Worm (Caenorhabditis elegans) whole organism, L1 larva: ENCODE results near the gene C29A12.1.

Experiments used
- C16A3.4 ChIP-seq: fragments of 150-350 bp; optimal IDR thresholded peaks from 2 replicates; lab custom pipeline; 2014; ENCODE audit warnings: missing biosample characterization, missing genetic modification characterization
- F16B12.6 ChIP-seq: fragments of 150-350 bp; optimal IDR thresholded peaks from 2 replicates; lab custom pipeline; 2014; ENCODE audit warnings: missing biosample characterization, missing genetic modification characterization
- aha-1 ChIP-seq: fragments of 150-350 bp; optimal IDR thresholded peaks from 2 replicates; lab custom pipeline; 2014; ENCODE audit warnings: missing biosample characterization, missing genetic modification characterization
- aly-2 ChIP-seq: fragments of 150-350 bp; optimal IDR thresholded peaks from 2 replicates; lab custom pipeline; 2014; ENCODE audit warnings: missing biosample characterization, missing genetic modification characterization
- blmp-1 ChIP-seq: fragments of 150-350 bp; optimal IDR thresholded peaks from 2 replicates; lab custom pipeline; 2014; ENCODE audit warnings: missing biosample characterization, missing genetic modification characterization
- ceh-88 ChIP-seq: fragments of 200-800 bp; sonication (Bioruptor generic); IDR thresholded peaks from 2 replicates; pipeline ENCODE4 v1.3.6; 2022; ENCODE audit warnings: missing genetic modification characterization, missing compliant biosample characterization
- dpl-1 ChIP-seq, 3 experiments: fragments of 150-350 bp in 2 of 3; sonication (generic microtip) in 1 of 3; optimal IDR thresholded peaks; 2 replicates each; lab custom pipeline; 2014 to 2017; ENCODE audit warnings: missing biosample characterization in 3 of 3, missing genetic modification characterization in 3 of 3, missing genetic modification reagents in 3 of 3
- efl-1 ChIP-seq, 4 experiments: fragments of 150-350 bp; optimal IDR thresholded peaks in 3 of 4; peaks in 1 of 4; 1 replicate in 1 of 4; 2 replicates in 3 of 4; lab custom pipeline; 2014; ENCODE audit warnings: missing biosample characterization in 2 of 4, missing genetic modification characterization in 2 of 4, missing genetic modification reagents in 2 of 4
- egl-27 ChIP-seq, 2 experiments: fragments of 150-350 bp in 1 of 2; sonication (generic microtip); optimal IDR thresholded peaks; 3 replicates each; lab custom pipeline; 2017 to 2018; ENCODE audit warnings: missing biosample characterization in 2 of 2, missing genetic modification characterization in 2 of 2, missing genetic modification reagents in 2 of 2
- elt-3 ChIP-seq, 6 experiments: fragments of 150-350 bp in 1 of 6; sonication (generic microtip); optimal IDR thresholded peaks; 2 replicates each; lab custom pipeline; 2017 to 2018; ENCODE audit warnings: missing biosample characterization in 6 of 6, missing genetic modification characterization in 6 of 6, inconsistent platforms in 1 of 6
- ets-5 ChIP-seq: fragments of 200-800 bp; sonication (Bioruptor generic); IDR thresholded peaks from 2 replicates; pipeline ENCODE4 v1.3.6; 2022; ENCODE audit warnings: missing genetic modification characterization, missing compliant biosample characterization
- fkh-8 ChIP-seq: sonication (generic microtip); optimal IDR thresholded peaks from 2 replicates; lab custom pipeline; 2016; ENCODE audit warnings: mild to moderate bottlenecking, missing genetic modification characterization, missing compliant biosample characterization
- fos-1 ChIP-seq: fragments of 150-350 bp; optimal IDR thresholded peaks from 2 replicates; lab custom pipeline; 2014; ENCODE audit warnings: missing biosample characterization, missing genetic modification characterization
- grh-1 ChIP-seq: fragments of 200-800 bp; sonication (Bioruptor generic); IDR thresholded peaks from 2 replicates; pipeline ENCODE4 v1.3.6; 2022; ENCODE audit warnings: missing genetic modification reagents, missing genetic modification characterization, missing compliant biosample characterization
- hlh-17 ChIP-seq: fragments of 200-800 bp; sonication (Bioruptor generic); optimal IDR thresholded peaks from 2 replicates; lab custom pipeline; 2018; ENCODE audit warnings: missing genetic modification characterization, mild to moderate bottlenecking, missing compliant biosample characterization, moderate library complexity, borderline replicate concordance
- hlh-4 ChIP-seq: sonication (generic microtip); optimal IDR thresholded peaks from 2 replicates; lab custom pipeline; 2016; ENCODE audit warnings: mild to moderate bottlenecking, missing genetic modification characterization, missing compliant biosample characterization
- hpl-2 ChIP-seq: fragments of 150-350 bp; optimal IDR thresholded peaks from 2 replicates; lab custom pipeline; 2014; ENCODE audit warnings: missing biosample characterization, missing genetic modification reagents, missing genetic modification characterization
- irx-1 ChIP-seq: sonication (generic microtip); optimal IDR thresholded peaks from 2 replicates; lab custom pipeline; 2016; ENCODE audit warnings: missing genetic modification characterization, missing compliant biosample characterization
- isw-1 ChIP-seq: fragments of 200-800 bp; sonication (Bioruptor generic); IDR thresholded peaks from 2 replicates; pipeline ENCODE4 v1.3.6; 2022; ENCODE audit warnings: missing genetic modification characterization, missing compliant biosample characterization
- lin-13 ChIP-seq: fragments of 150-350 bp; optimal IDR thresholded peaks from 2 replicates; lab custom pipeline; 2014; ENCODE audit warnings: missing biosample characterization, missing genetic modification reagents, missing genetic modification characterization
- lin-14 ChIP-seq: fragments of 200-800 bp; sonication (Bioruptor generic); optimal IDR thresholded peaks from 2 replicates; lab custom pipeline; 2018; ENCODE audit warnings: mild to moderate bottlenecking, missing genetic modification characterization, moderate library complexity, missing compliant biosample characterization
- lin-35 ChIP-seq, 2 experiments: fragments of 150-350 bp; optimal IDR thresholded peaks; 2 replicates each; lab custom pipeline; 2014; ENCODE audit warnings: missing biosample characterization in 2 of 2, missing genetic modification characterization in 2 of 2, missing genetic modification reagents in 2 of 2
- lsy-2 ChIP-seq, 2 experiments: fragments of 150-350 bp; optimal IDR thresholded peaks; 2 replicates each; lab custom pipeline; 2014; ENCODE audit warnings: missing biosample characterization in 2 of 2, missing genetic modification characterization in 2 of 2
- mab-9 ChIP-seq: fragments of 200-800 bp; sonication (Bioruptor generic); IDR thresholded peaks from 2 replicates; pipeline ENCODE4 v1.3.6; 2022; ENCODE audit warnings: missing genetic modification reagents, missing genetic modification characterization, missing compliant biosample characterization
- mef-2 ChIP-seq: fragments of 150-350 bp; optimal IDR thresholded peaks from 2 replicates; lab custom pipeline; 2014; ENCODE audit warnings: missing biosample characterization, missing genetic modification characterization
- mep-1 ChIP-seq: fragments of 150-350 bp; optimal IDR thresholded peaks from 2 replicates; lab custom pipeline; 2014; ENCODE audit warnings: missing biosample characterization, missing genetic modification characterization
- nhr-47 ChIP-seq: sonication (generic microtip); optimal IDR thresholded peaks from 2 replicates; lab custom pipeline; 2016; ENCODE audit warnings: mild to moderate bottlenecking, missing genetic modification characterization, moderate library complexity, missing compliant biosample characterization
- nhr-71 ChIP-seq: sonication (generic microtip); optimal IDR thresholded peaks from 2 replicates; lab custom pipeline; 2016; ENCODE audit warnings: mild to moderate bottlenecking, missing genetic modification characterization, moderate library complexity, missing compliant biosample characterization
- nhr-84 ChIP-seq: sonication (generic microtip); optimal IDR thresholded peaks from 2 replicates; lab custom pipeline; 2017; ENCODE audit warnings: missing biosample characterization, missing genetic modification characterization
- nhr-85 ChIP-seq: sonication (generic microtip); peaks from one replicate; lab custom pipeline; 2016; ENCODE audit warnings: missing genetic modification characterization, inconsistent platforms, missing compliant biosample characterization
- nhr-90 ChIP-seq: sonication (generic microtip); optimal IDR thresholded peaks from 2 replicates; lab custom pipeline; 2016; ENCODE audit warnings: mild to moderate bottlenecking, missing genetic modification characterization, missing compliant biosample characterization; ENCODE audit not compliant: poor library complexity
- pag-3 ChIP-seq: sonication (generic microtip); optimal IDR thresholded peaks from 2 replicates; lab custom pipeline; 2017; ENCODE audit warnings: missing genetic modification characterization, mild to moderate bottlenecking, missing compliant biosample characterization, antibody characterized with exemption, borderline replicate concordance; ENCODE audit not compliant: insufficient read depth
- rnt-1 ChIP-seq: sonication (generic microtip); optimal IDR thresholded peaks from 2 replicates; lab custom pipeline; 2016; ENCODE audit warnings: mild to moderate bottlenecking, missing genetic modification characterization, moderate library complexity, missing compliant biosample characterization
- snu-23 ChIP-seq: sonication (generic microtip); optimal IDR thresholded peaks from 2 replicates; lab custom pipeline; 2016; ENCODE audit warnings: missing genetic modification characterization, missing compliant biosample characterization
- sptf-1 ChIP-seq: fragments of 150-350 bp; optimal IDR thresholded peaks from 2 replicates; lab custom pipeline; 2014; ENCODE audit warnings: missing biosample characterization, missing genetic modification characterization
- sup-37 ChIP-seq: fragments of 200-800 bp; sonication (Bioruptor generic); optimal IDR thresholded peaks from 2 replicates; lab custom pipeline; 2018; ENCODE audit warnings: mild to moderate bottlenecking, missing genetic modification characterization, missing compliant biosample characterization
- tbx-2 ChIP-seq: sonication (generic microtip); optimal IDR thresholded peaks from 2 replicates; lab custom pipeline; 2016; ENCODE audit warnings: missing genetic modification characterization, missing compliant biosample characterization
- tlp-1 ChIP-seq: fragments of 150-350 bp; optimal IDR thresholded peaks from 2 replicates; lab custom pipeline; 2014; ENCODE audit warnings: missing biosample characterization, missing genetic modification characterization
- unc-62 ChIP-seq: fragments of 150-350 bp; optimal IDR thresholded peaks from 2 replicates; lab custom pipeline; 2014; ENCODE audit warnings: missing biosample characterization, missing genetic modification reagents, missing genetic modification characterization
- unc-86 ChIP-seq: sonication (generic microtip); optimal IDR thresholded peaks from 2 replicates; lab custom pipeline; 2016; ENCODE audit warnings: missing genetic modification characterization, missing compliant biosample characterization
- unc-98 ChIP-seq: fragments of 200-800 bp; sonication (Bioruptor generic); IDR thresholded peaks from 2 replicates; pipeline ENCODE4 v1.3.6; 2022; ENCODE audit warnings: missing genetic modification characterization, missing compliant biosample characterization
- zag-1 ChIP-seq: fragments of 150-350 bp; optimal IDR thresholded peaks from 2 replicates; lab custom pipeline; 2014; ENCODE audit warnings: missing biosample characterization, missing genetic modification characterization
- ztf-11 ChIP-seq, 2 experiments: sonication (generic microtip); optimal IDR thresholded peaks; 2 replicates each; lab custom pipeline; 2016 to 2017; ENCODE audit warnings: missing genetic modification characterization in 2 of 2, missing biosample characterization in 1 of 2, missing compliant biosample characterization in 1 of 2
- ztf-4 ChIP-seq: fragments of 150-350 bp; optimal IDR thresholded peaks from 2 replicates; lab custom pipeline; 2014; ENCODE audit warnings: missing biosample characterization, missing genetic modification characterization

The C29A12.1 gene

ce11 chrV:10861611-10862262 is 48.5 kb upstream of the C29A12.1 start (continued):
- TF ChIP-seq mef-2 (tag; lab: Kevin White, UChicago) = no peak
- TF ChIP-seq nhr-71 = peak; percentile 41
- TF ChIP-seq unc-62 (GFP tag; lab: Kevin White, UChicago) = no peak
- no peak for TF ChIP-seq nhr-90 (tag; lab: Kevin White, UChicago)
- no peak for TF ChIP-seq dpl-1 (GFP tag; optimal IDR thresholded peaks at IDR 0.05; lab: Kevin White, UChicago)
- no peak for TF ChIP-seq pag-3 (tag; lab: Kevin White, UChicago)
- no peak for TF ChIP-seq zag-1 (tag; lab: Kevin White, UChicago)
- TF ChIP-seq hpl-2 = no peak
- no peak for TF ChIP-seq irx-1 (tag; lab: Kevin White, UChicago)
- TF ChIP-seq hlh-4 = no peak
- TF ChIP-seq nhr-85 = peak; percentile 73
- TF ChIP-seq fos-1 (tag; lab: Kevin White, UChicago) = no peak
- peak in 1 of 2 experiments; percentile 60 for TF ChIP-seq lsy-2 (tag; optimal IDR thresholded peaks at IDR 0.05; lab: Kevin White, UChicago)
- no peak for TF ChIP-seq aly-2 (tag; lab: Kevin White, UChicago)
- no peak for TF ChIP-seq ztf-11 (tag; optimal IDR thresholded peaks at IDR 0.05; lab: Kevin White, UChicago)
- TF ChIP-seq aha-1 (tag; lab: Kevin White, UChicago) = no peak
- TF ChIP-seq sup-37 (GFP tag; lab: Kevin White, UChicago) = no peak
- no peak for TF ChIP-seq unc-86 (tag; lab: Kevin White, UChicago)
- TF ChIP-seq ceh-88 (GFP tag; lab: Robert Waterston, UW) = no peak
- TF ChIP-seq F16B12.6 (tag; lab: Kevin White, UChicago) = no peak
- no peak for TF ChIP-seq egl-27 (tag; optimal IDR thresholded peaks at IDR 0.05; lab: Kevin White, UChicago)
- no peak for TF ChIP-seq nhr-84 (tag; lab: Kevin White, UChicago)
- no peak for TF ChIP-seq ztf-4 (tag; lab: Kevin White, UChicago)
- TF ChIP-seq C16A3.4 = no peak
- TF ChIP-seq sptf-1 = no peak
- peak; percentile 81 for TF ChIP-seq blmp-1 (tag; lab: Kevin White, UChicago)
- no peak for TF ChIP-seq lin-13 (GFP tag; lab: Kevin White, UChicago)
- peak; percentile 56 for TF ChIP-seq mep-1 (tag; lab: Kevin White, UChicago)
- TF ChIP-seq mab-9 (GFP tag; lab: Robert Waterston, UW) = no peak
- no peak for TF ChIP-seq isw-1 (GFP tag; lab: Robert Waterston, UW)
- TF ChIP-seq tbx-2 (tag; lab: Kevin White, UChicago) = no peak
- no peak for TF ChIP-seq hlh-17 (GFP tag; lab: Kevin White, UChicago)
- TF ChIP-seq elt-3 (tag; optimal IDR thresholded peaks at IDR 0.05; lab: Kevin White, UChicago) = no peak
- TF ChIP-seq nhr-47 = no peak
- TF ChIP-seq grh-1 (GFP tag; lab: Robert Waterston, UW) = no peak
- TF ChIP-seq ets-5 (GFP tag; lab: Robert Waterston, UW) = no peak
- no peak for TF ChIP-seq efl-1 (optimal IDR thresholded peaks at IDR 0.05; lab: Kevin White, UChicago)
- peak in 1 of 2 experiments; percentile 90 for TF ChIP-seq efl-1 (GFP tag; optimal IDR thresholded peaks at IDR 0.05 in 1 of 2; lab: Kevin White, UChicago)
- TF ChIP-seq unc-98 (GFP tag; lab: Robert Waterston, UW) = no peak

DNA sequence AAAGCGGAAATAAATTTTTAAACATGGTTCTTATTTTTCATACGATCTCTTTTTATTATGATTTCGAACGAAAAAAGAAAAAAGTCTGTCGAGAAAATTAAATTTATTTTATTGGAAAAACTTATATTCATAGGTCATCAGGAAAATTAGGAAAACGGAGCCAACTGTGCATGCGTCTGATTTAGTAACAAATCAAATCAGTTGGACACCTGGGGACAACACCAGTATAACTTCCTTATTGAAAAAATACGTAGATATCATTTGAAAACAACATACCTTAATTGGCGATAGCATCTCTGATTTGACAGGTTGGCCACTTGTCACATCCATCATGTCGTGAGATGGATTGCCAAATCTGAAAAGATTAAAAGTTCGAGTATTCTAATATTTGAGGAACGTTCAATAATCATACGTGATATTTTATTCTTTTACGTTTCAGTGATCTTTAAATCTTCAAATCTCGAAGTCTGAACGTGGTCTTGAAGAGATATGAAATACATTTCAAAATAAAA is 47.3 kb upstream of the C29A12.1 start:
- TF ChIP-seq tlp-1 (tag; lab: Kevin White, UChicago) (no peak), fkh-8 (tag; lab: Kevin White, UChicago) (peak; percentile 2), lin-14 (GFP tag; lab: Kevin White, UChicago) (peak; percentile 50), nhr-71 (peak; percentile 29), efl-1 (optimal IDR thresholded peaks at IDR 0.05; lab: Kevin White, UChicago) (no peak), efl-1 (GFP tag; optimal IDR thresholded peaks at IDR 0.05 in 1 of 2; lab: Kevin White, UChicago) (peak in 1 of 2 experiments; percentile 12), elt-3 (tag; optimal IDR thresholded peaks at IDR 0.05; lab: Kevin White, UChicago) (peak in 1 of 6 experiments; percentile 31), snu-23 (GFP tag; lab: Kevin White, UChicago) (peak; percentile 13), lsy-2 (tag; optimal IDR thresholded peaks at IDR 0.05; lab: Kevin White, UChicago) (no peak), nhr-85 (peak; percentile 88), rnt-1 (tag; lab: Kevin White, UChicago) (peak; percentile 1), lin-35 (GFP tag; optimal IDR thresholded peaks at IDR 0.05; lab: Kevin White, UChicago) (no peak), tbx-2 (tag; lab: Kevin White, UChicago) (peak; percentile 4)
